Worm (Caenorhabditis elegans) whole organism, L4/young adult: Measurements from ENCODE around the gene Y73B6BL.44.

Experiments used
- W03F9.2 ChIP-seq: fragments of 150-350 bp; optimal IDR thresholded peaks from 2 replicates; lab custom pipeline; 2014; ENCODE audit warnings: missing biosample characterization, missing genetic modification characterization
- dao-5 ChIP-seq: sonication (generic microtip); optimal IDR thresholded peaks from 2 replicates; lab custom pipeline; 2016; ENCODE audit warnings: missing genotype, missing genetic modification characterization, moderate library complexity, missing compliant biosample characterization

ce11 chrIV:6480221-6480620 lies 13.2 kb upstream of the Y73B6BL.44 start, which contains the start of gene tyr-6:
- TF ChIP-seq dao-5 (tag; lab: Kevin White, UChicago) (no peak), W03F9.2 (no peak)
